Worm (Caenorhabditis elegans): ENCODE measurements around the gene gei-4.

The gei-4 gene

DNA sequence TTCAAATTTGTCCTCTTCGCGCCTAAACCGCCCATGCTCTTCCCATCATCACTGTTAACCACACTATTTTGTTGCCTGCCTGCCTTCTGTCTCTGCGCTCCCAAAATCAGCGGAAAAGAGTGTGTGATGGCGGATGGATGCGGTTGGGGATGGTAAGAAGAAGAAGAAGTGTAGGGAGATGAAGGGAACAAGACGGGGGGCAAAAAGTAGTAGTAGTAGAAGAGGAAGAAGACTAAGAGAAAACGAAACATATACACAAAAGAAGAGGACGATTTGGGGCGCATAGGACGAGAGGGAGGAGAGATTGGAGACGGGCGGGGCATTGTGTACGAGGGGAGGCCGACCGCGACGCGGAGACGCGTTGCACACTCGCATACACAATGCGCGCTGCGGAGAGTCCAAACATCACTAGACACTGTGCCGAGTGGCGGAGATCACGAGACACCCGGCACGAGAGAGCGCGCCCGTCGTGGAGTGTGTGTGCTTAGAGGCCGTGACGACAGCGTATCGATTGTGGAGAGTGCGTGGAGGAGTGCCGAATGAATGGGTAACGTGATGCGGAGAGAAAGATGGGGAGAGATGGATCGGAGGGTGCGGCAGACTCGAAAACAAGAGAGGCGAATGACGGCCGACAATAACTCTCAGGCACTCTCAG lies 5.0 kb downstream of the gei-4 start (continued):
- TF ChIP-seq cey-2 (tag; optimal IDR thresholded peaks at IDR 0.05; ENCODE audit: borderline replicate concordance, insufficient read depth) (no peak), ZK546.5 (tag; optimal IDR thresholded peaks at IDR 0.05) (peak in 1 of 2 experiments; percentile 43), mxl-2 (GFP tag; conservative IDR thresholded peaks at IDR 0.05) (no peak), gei-8 (GFP tag; optimal IDR thresholded peaks at IDR 0.05) (peak; percentile 83), F49E8.2 (tag; optimal IDR thresholded peaks at IDR 0.05; ENCODE audit: borderline replicate concordance) (no peak), aha-1 (tag) (peak; percentile 98), aly-2 (tag; optimal IDR thresholded peaks at IDR 0.05) (no peak), daf-12 (tag; optimal IDR thresholded peaks at IDR 0.05) (no peak), T26A8.4 (GFP tag; IDR thresholded peaks at IDR 0.05) (peak; percentile 96), dmd-8 (GFP tag; IDR thresholded peaks at IDR 0.05) (peak; percentile 36; the same call in 1 of the 2 replicates), zip-2 (tag; optimal IDR thresholded peaks at IDR 0.05) (peak; percentile 41), lin-29 (GFP tag; IDR thresholded peaks at IDR 0.05) (0 out of 2 replicates have a peak, but pooled peaks have one; percentile 48), ctbp-1 (GFP tag; IDR thresholded peaks at IDR 0.05) (peak; percentile 94), nhr-48 (tag; optimal IDR thresholded peaks at IDR 0.05) (peak; percentile 92), T20F7.1 (GFP tag; optimal IDR thresholded peaks at IDR 0.05) (peak; percentile 86), zip-11 (GFP tag; IDR thresholded peaks at IDR 0.05) (0 out of 2 replicates have a peak, but pooled peaks have one; percentile 42), rbr-2 (tag; optimal IDR thresholded peaks at IDR 0.05) (peak; percentile 97), zfp-3 (GFP tag; conservative IDR thresholded peaks at IDR 0.05) (peak; percentile 91), dve-1 (tag; optimal IDR thresholded peaks at IDR 0.05; ENCODE audit: insufficient read depth) (peak; percentile 82), Y5F2A.4 (GFP tag; optimal IDR thresholded peaks at IDR 0.05) (peak; percentile 79), mdl-1 (tag; optimal IDR thresholded peaks at IDR 0.05) (peak; percentile 82 to 95), nhr-76 (tag; optimal IDR thresholded peaks at IDR 0.05) (no peak), D1046.2 (GFP tag; IDR thresholded peaks at IDR 0.05) (no peak), Y48G9A.11 (GFP tag; IDR thresholded peaks at IDR 0.05) (no peak), F44E2.7 (GFP tag; IDR thresholded peaks at IDR 0.05) (0 out of 2 replicates have a peak, but pooled peaks have one; percentile 58), pha-4 (GFP tag; IDR thresholded peaks at IDR 0.05) (peak; percentile 80), pha-4 (tag; optimal IDR thresholded peaks at IDR 0.05) (no peak), snpc-4 (tag; optimal IDR thresholded peaks at IDR 0.05) (no peak), nhr-102 (tag; optimal IDR thresholded peaks at IDR 0.05) (peak; percentile 87), zfp-2 (tag; optimal IDR thresholded peaks at IDR 0.05) (peak; percentile 71), mxl-3 (GFP tag; optimal IDR thresholded peaks at IDR 0.05) (peak; percentile 91), egl-43 (GFP tag; IDR thresholded peaks at IDR 0.05) (peak; percentile 91), F37D6.2 (tag; optimal IDR thresholded peaks at IDR 0.05) (peak; percentile 90), attf-4 (tag; optimal IDR thresholded peaks at IDR 0.05) (no peak), dmd-6 (GFP tag; IDR thresholded peaks at IDR 0.05) (peak; percentile 95), ama-1 (optimal IDR thresholded peaks at IDR 0.05) (peak; percentile 94), Y75B8A.6 (GFP tag; IDR thresholded peaks at IDR 0.05) (no peak), madf-9 (GFP tag; conservative IDR thresholded peaks at IDR 0.05) (peak; percentile 95), dmd-9 (GFP tag; IDR thresholded peaks at IDR 0.05) (peak; percentile 73), tra-1 (GFP tag; IDR thresholded peaks at IDR 0.05) (peak; percentile 91), nhr-25 (tag; optimal IDR thresholded peaks at IDR 0.05; ENCODE audit: borderline replicate concordance, insufficient read depth) (peak; percentile 90), hif-1 (tag; optimal IDR thresholded peaks at IDR 0.05) (peak; percentile 56 to 90), nhr-6 (tag; optimal IDR thresholded peaks at IDR 0.05) (peak; percentile 78), lsy-2 (tag; optimal IDR thresholded peaks at IDR 0.05) (peak; percentile 79 to 83), mdt-29 (GFP tag; IDR thresholded peaks at IDR 0.05) (peak; percentile 93), set-16 (GFP tag; IDR thresholded peaks at IDR 0.05) (peak; percentile 100), daf-19 (GFP tag; conservative IDR thresholded peaks at IDR 0.05) (0 out of 2 replicates have a peak, but pooled peaks have one; percentile 7), lin-1 (GFP tag; IDR thresholded peaks at IDR 0.05) (peak; percentile 79; the same call in 1 of the 2 replicates), ceh-82 (tag; optimal IDR thresholded peaks at IDR 0.05) (no peak)

Data from whole organism, L4 larva.